Fruit fly (Drosophila melanogaster) whole organism, embryonic: Measurements from ENCODE around the gene CG5290.

Source experiments
- Abd-B ChIP-seq: fragments of 200-800 bp; sonication (Bioruptor generic); optimal IDR thresholded peaks from 2 replicates; lab custom pipeline; 2018; ENCODE audit warnings: missing biosample characterization, mild to moderate bottlenecking, missing genetic modification characterization, moderate library complexity
- B-H2 ChIP-seq: fragments of 200-800 bp; sonication (Bioruptor generic); optimal IDR thresholded peaks from 2 replicates; lab custom pipeline; 2018; ENCODE audit warnings: missing biosample characterization, mild to moderate bottlenecking, missing genetic modification characterization
- CG10543 ChIP-seq: fragments of 200-800 bp; sonication (Bioruptor generic); optimal IDR thresholded peaks from 3 replicates; lab custom pipeline; 2017; ENCODE audit warnings: missing biosample characterization, mild to moderate bottlenecking, missing genetic modification characterization, moderate library complexity
- CG12769 ChIP-seq: fragments of 200-800 bp; sonication (Bioruptor generic); optimal IDR thresholded peaks from 2 replicates; lab custom pipeline; 2019; ENCODE audit warnings: missing biosample characterization, mild to moderate bottlenecking, missing genetic modification characterization, moderate library complexity
- CG13894 ChIP-seq: fragments of 200-800 bp; sonication (Bioruptor generic); optimal IDR thresholded peaks from 3 replicates; lab custom pipeline; 2018; ENCODE audit warnings: missing biosample characterization, mild to moderate bottlenecking, missing genetic modification characterization, moderate library complexity
- CG15269 ChIP-seq: fragments of 200-800 bp; sonication (Bioruptor generic); optimal IDR thresholded peaks from 2 replicates; lab custom pipeline; 2018; ENCODE audit warnings: missing biosample characterization, mild to moderate bottlenecking, missing genetic modification characterization, moderate library complexity
- CG2199 ChIP-seq: fragments of 200-800 bp; sonication (Bioruptor generic); IDR thresholded peaks from 3 replicates; pipeline ENCODE4 v1.3.6; 2022; ENCODE audit warnings: missing biosample characterization, missing genetic modification characterization
- CG2875 ChIP-seq: fragments of 200-800 bp; sonication (Bioruptor generic); optimal IDR thresholded peaks from 2 replicates; lab custom pipeline; 2017; ENCODE audit warnings: missing biosample characterization, mild to moderate bottlenecking, missing genetic modification characterization, missing genetic modification reagents
- CG4617 ChIP-seq: fragments of 200-800 bp; sonication (Bioruptor generic); optimal IDR thresholded peaks from 3 replicates; lab custom pipeline; 2016; ENCODE audit warnings: missing biosample characterization, missing genetic modification characterization, borderline replicate concordance
- CG4854 ChIP-seq: fragments of 200-800 bp; sonication (Bioruptor generic); optimal IDR thresholded peaks from 2 replicates; lab custom pipeline; 2016; ENCODE audit warnings: missing biosample characterization, missing genetic modification characterization, inconsistent platforms
- CG5245 ChIP-seq: fragments of 200-800 bp; sonication (Bioruptor generic); optimal IDR thresholded peaks from 3 replicates; lab custom pipeline; 2016; ENCODE audit warnings: missing biosample characterization, missing genetic modification characterization
- CG6175 ChIP-seq: fragments of 200-800 bp; sonication (Bioruptor generic); IDR thresholded peaks from 3 replicates; pipeline ENCODE4 v1.3.6; 2022; ENCODE audit warnings: missing biosample characterization, missing genetic modification characterization
- CG9609 ChIP-seq: fragments of 200-800 bp; sonication (Bioruptor generic); optimal IDR thresholded peaks from 3 replicates; lab custom pipeline; 2016; ENCODE audit warnings: missing biosample characterization, missing genetic modification characterization
- Deaf1 ChIP-seq: fragments of 200-800 bp; optimal IDR thresholded peaks from 3 replicates; lab custom pipeline; 2019; ENCODE audit warnings: missing biosample characterization, mild to moderate bottlenecking, missing genetic modification characterization, moderate library complexity
- Dp ChIP-seq: fragments of 200-800 bp; sonication (Bioruptor generic); optimal IDR thresholded peaks from 2 replicates; lab custom pipeline; 2018; ENCODE audit warnings: missing biosample characterization, mild to moderate bottlenecking, missing genetic modification characterization, moderate library complexity
- Eip74EF ChIP-seq, 2 experiments: fragments of 200-800 bp in 1 of 2; fragments of >200 bp in 1 of 2; sonication (Bioruptor generic) in 1 of 2; optimal IDR thresholded peaks; 2 replicates each; lab custom pipeline; 2017 to 2019; ENCODE audit warnings: missing biosample characterization in 2 of 2, missing genetic modification characterization in 2 of 2, mild to moderate bottlenecking in 1 of 2, moderate library complexity in 1 of 2
- NFAT ChIP-seq: fragments of 200-800 bp; sonication (Bioruptor generic); IDR thresholded peaks from 2 replicates; pipeline ENCODE4 v1.3.6; 2022; ENCODE audit warnings: missing biosample characterization, missing genetic modification characterization
- NK7.1 ChIP-seq: fragments of 200-800 bp; sonication (Bioruptor generic); optimal IDR thresholded peaks from 3 replicates; lab custom pipeline; 2016; ENCODE audit warnings: missing biosample characterization, missing genetic modification characterization
- Poxn ChIP-seq: fragments of 200-800 bp; sonication (Bioruptor generic); IDR thresholded peaks from 2 replicates; pipeline ENCODE4 v1.3.6; 2022; ENCODE audit warnings: missing biosample characterization, missing genetic modification characterization
- Ptx1 ChIP-seq: fragments of 200-800 bp; sonication (Bioruptor generic); IDR thresholded peaks from 2 replicates; pipeline ENCODE4 v1.3.6; 2022; ENCODE audit warnings: missing biosample characterization, missing genetic modification characterization
- Sox100B ChIP-seq: fragments of 200-800 bp; sonication (Bioruptor generic); optimal IDR thresholded peaks from 3 replicates; lab custom pipeline; 2018; ENCODE audit warnings: missing biosample characterization, mild to moderate bottlenecking, missing genetic modification characterization
- Taf1 ChIP-seq: fragments of 200-800 bp; sonication (Bioruptor generic); IDR thresholded peaks from 2 replicates; pipeline ENCODE4 v1.3.6; 2022; ENCODE audit warnings: missing biosample characterization, missing genetic modification characterization
- Xbp1 ChIP-seq: fragments of 200-800 bp; sonication (Bioruptor generic); optimal IDR thresholded peaks from 3 replicates; lab custom pipeline; 2016; ENCODE audit warnings: missing biosample characterization, mild to moderate bottlenecking, missing genetic modification characterization
- abd-A ChIP-seq: fragments of 200-800 bp; sonication (Bioruptor generic); optimal IDR thresholded peaks from 3 replicates; lab custom pipeline; 2019; ENCODE audit warnings: missing biosample characterization, mild to moderate bottlenecking, missing genetic modification characterization, moderate library complexity
- amos ChIP-seq: fragments of 200-800 bp; sonication (Bioruptor generic); IDR thresholded peaks from 2 replicates; pipeline ENCODE4 v1.3.6; 2022; ENCODE audit warnings: missing biosample characterization, missing genetic modification characterization; ENCODE audit not compliant: partially characterized antibody
- chinmo ChIP-seq: fragments of 200-800 bp; sonication (Bioruptor generic); IDR thresholded peaks from 4 replicates; pipeline ENCODE4 v1.3.6; 2022; ENCODE audit warnings: missing biosample characterization, missing genetic modification characterization; ENCODE audit not compliant: partially characterized antibody
- croc ChIP-seq: fragments of 200-800 bp; sonication (Bioruptor generic); conservative IDR thresholded peaks from 3 replicates; pipeline ENCODE4 v1.3.6; 2022; ENCODE audit warnings: missing biosample characterization, missing genetic modification characterization
- crol ChIP-seq: fragments of 200-800 bp; sonication (Bioruptor generic); IDR thresholded peaks from 2 replicates; pipeline ENCODE4 v1.3.6; 2022; ENCODE audit warnings: missing biosample characterization, missing genetic modification characterization
- cwo ChIP-seq: fragments of 200-800 bp; sonication (Bioruptor generic); optimal IDR thresholded peaks from 3 replicates; lab custom pipeline; 2017; ENCODE audit warnings: missing biosample characterization, missing genetic modification characterization, mild to moderate bottlenecking, moderate library complexity, missing genetic modification reagents
- esg ChIP-seq: fragments of 200-800 bp; sonication (Bioruptor generic); conservative IDR thresholded peaks from 2 replicates; pipeline ENCODE4 v1.3.6; 2022; ENCODE audit warnings: missing biosample characterization, missing genetic modification characterization
- fru ChIP-seq: fragments of >200 bp; optimal IDR thresholded peaks from 2 replicates; lab custom pipeline; 2017
- ftz-f1 ChIP-seq: fragments of 200-800 bp; sonication (Bioruptor generic); optimal IDR thresholded peaks from 2 replicates; lab custom pipeline; 2016; ENCODE audit warnings: missing biosample characterization, missing genetic modification characterization
- grn ChIP-seq: fragments of 200-800 bp; sonication (Bioruptor generic); optimal IDR thresholded peaks from 3 replicates; lab custom pipeline; 2017; ENCODE audit warnings: missing biosample characterization, missing genetic modification characterization
- insv ChIP-seq, 2 experiments: fragments of 200-800 bp; sonication (Bioruptor generic); optimal IDR thresholded peaks; 3 replicates each; lab custom pipeline; 2016 to 2018; ENCODE audit warnings: missing biosample characterization in 2 of 2, missing genetic modification characterization in 2 of 2
- kni ChIP-seq: fragments of 200-800 bp; sonication (Bioruptor generic); optimal IDR thresholded peaks from 3 replicates; lab custom pipeline; 2017; ENCODE audit warnings: mild to moderate bottlenecking, missing biosample characterization, missing genetic modification reagents, missing genetic modification characterization
- knrl ChIP-seq: fragments of 200-800 bp; sonication (Bioruptor generic); IDR thresholded peaks from 3 replicates; pipeline ENCODE4 v1.3.6; 2022; ENCODE audit warnings: missing biosample characterization, missing genetic modification characterization; ENCODE audit not compliant: partially characterized antibody
- lab ChIP-seq: fragments of 200-800 bp; sonication (Bioruptor generic); optimal IDR thresholded peaks from 3 replicates; lab custom pipeline; 2017; ENCODE audit warnings: missing biosample characterization, missing genetic modification characterization, mild to moderate bottlenecking, moderate library complexity, missing genetic modification reagents
- lmd ChIP-seq: fragments of 200-800 bp; sonication (Bioruptor generic); IDR thresholded peaks from 2 replicates; pipeline ENCODE4 v1.3.6; 2022; ENCODE audit warnings: missing biosample characterization, missing genetic modification characterization
- lov ChIP-seq, 2 experiments: fragments of 200-800 bp in 1 of 2; fragments of >200 bp in 1 of 2; sonication (Bioruptor generic) in 1 of 2; IDR thresholded peaks in 1 of 2; optimal IDR thresholded peaks in 1 of 2; 2 replicates in 1 of 2; 3 replicates in 1 of 2; pipeline versions ENCODE4 v1.3.6 to Lab custom; 2017 to 2022; ENCODE audit warnings: missing biosample characterization in 1 of 2, missing genetic modification characterization in 1 of 2
- odd ChIP-seq: fragments of 200-800 bp; sonication (Bioruptor generic); optimal IDR thresholded peaks from 2 replicates; lab custom pipeline; 2017; ENCODE audit warnings: missing biosample characterization, mild to moderate bottlenecking, missing genetic modification characterization
- rib ChIP-seq: fragments of 200-800 bp; sonication (Bioruptor generic); IDR thresholded peaks from 2 replicates; pipeline ENCODE4 v1.3.6; 2022; ENCODE audit warnings: missing biosample characterization, missing genetic modification characterization
- sd ChIP-seq: fragments of 200-800 bp; sonication (Bioruptor generic); optimal IDR thresholded peaks from 3 replicates; lab custom pipeline; 2018; ENCODE audit warnings: missing biosample characterization, mild to moderate bottlenecking, missing genetic modification characterization, moderate library complexity
- sens ChIP-seq: fragments of 200-800 bp; sonication (Bioruptor generic); peaks from one replicate; lab custom pipeline; 2016; ENCODE audit warnings: missing biosample characterization, missing genetic modification characterization
- tll ChIP-seq, 2 experiments: fragments of 200-800 bp in 1 of 2; fragments of >200 bp in 1 of 2; sonication (Bioruptor generic) in 1 of 2; optimal IDR thresholded peaks; 2 replicates each; lab custom pipeline; 2017 to 2019; ENCODE audit warnings: missing biosample characterization in 2 of 2, missing genetic modification characterization in 2 of 2, mild to moderate bottlenecking in 1 of 2, moderate library complexity in 1 of 2
- toy ChIP-seq: fragments of 200-800 bp; sonication (Bioruptor generic); IDR thresholded peaks from 2 replicates; pipeline ENCODE4 v1.3.6; 2022; ENCODE audit warnings: missing biosample characterization, missing genetic modification characterization

Gene CG5290

DNA sequence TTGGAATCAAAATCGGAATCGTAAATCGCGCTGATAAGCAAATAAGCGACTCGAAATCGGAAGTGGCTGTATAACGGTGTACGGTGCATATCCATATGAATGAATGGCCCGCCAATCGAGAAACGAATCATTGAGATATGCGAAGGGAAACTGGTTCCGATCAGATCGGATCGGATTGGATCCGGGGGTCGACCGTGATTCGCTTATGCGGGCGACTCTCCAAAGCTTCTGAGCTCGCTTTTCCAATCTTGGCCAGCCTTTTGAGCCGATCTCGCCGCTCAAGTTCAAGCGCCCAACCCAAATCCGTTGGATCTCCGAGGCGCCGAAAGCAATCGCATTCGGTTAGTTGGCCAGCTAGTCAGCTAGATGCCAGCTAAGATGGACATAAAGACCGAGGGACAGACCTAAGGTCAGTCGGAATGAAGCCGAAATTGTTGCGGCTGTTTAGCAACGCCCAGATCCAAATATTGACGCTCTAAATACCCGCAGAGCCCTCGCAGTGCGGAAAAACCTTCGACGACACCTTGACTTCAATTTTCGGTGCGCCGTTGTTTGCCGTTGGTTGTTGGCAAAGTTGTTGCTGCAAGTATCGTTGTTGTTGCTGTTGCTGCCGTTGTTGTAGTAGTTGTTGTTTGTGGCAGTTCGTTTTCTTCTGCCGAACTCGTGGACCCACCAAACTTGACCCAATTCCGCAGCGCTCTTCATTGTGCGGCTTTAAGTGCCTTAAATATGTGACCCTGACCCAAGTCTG lies 11.8 kb upstream of the CG5290 start (continued):
- TF ChIP-seq CG4854 (GFP tag; lab: Kevin White, UChicago) (no peak), CG9609 (no peak), NFAT (no peak), Sox100B (no peak), CG13894 (tag; lab: Kevin White, UChicago) (no peak), lab (GFP tag; lab: Kevin White, UChicago) (peak; percentile 27), Eip74EF (GFP tag; optimal IDR thresholded peaks at IDR 0.05; lab: Kevin White, UChicago) (peak in 1 of 2 experiments; percentile 50), crol (GFP tag; lab: Robert Waterston, UW) (no peak), Deaf1 (peak; percentile 52), chinmo (GFP tag; lab: Robert Waterston, UW) (peak; percentile 81; the same call in 2 of the 4 replicates), esg (GFP tag; lab: Robert Waterston, UW) (no peak), CG12769 (tag; lab: Kevin White, UChicago) (peak; percentile 31), ftz-f1 (GFP tag; lab: Kevin White, UChicago) (peak; percentile 71), abd-A (tag; lab: Kevin White, UChicago) (no peak), CG2199 (no peak), kni (GFP tag; lab: Kevin White, UChicago) (no peak), toy (GFP tag; lab: Robert Waterston, UW) (no peak), odd (no peak), Poxn (no peak)

DNA sequence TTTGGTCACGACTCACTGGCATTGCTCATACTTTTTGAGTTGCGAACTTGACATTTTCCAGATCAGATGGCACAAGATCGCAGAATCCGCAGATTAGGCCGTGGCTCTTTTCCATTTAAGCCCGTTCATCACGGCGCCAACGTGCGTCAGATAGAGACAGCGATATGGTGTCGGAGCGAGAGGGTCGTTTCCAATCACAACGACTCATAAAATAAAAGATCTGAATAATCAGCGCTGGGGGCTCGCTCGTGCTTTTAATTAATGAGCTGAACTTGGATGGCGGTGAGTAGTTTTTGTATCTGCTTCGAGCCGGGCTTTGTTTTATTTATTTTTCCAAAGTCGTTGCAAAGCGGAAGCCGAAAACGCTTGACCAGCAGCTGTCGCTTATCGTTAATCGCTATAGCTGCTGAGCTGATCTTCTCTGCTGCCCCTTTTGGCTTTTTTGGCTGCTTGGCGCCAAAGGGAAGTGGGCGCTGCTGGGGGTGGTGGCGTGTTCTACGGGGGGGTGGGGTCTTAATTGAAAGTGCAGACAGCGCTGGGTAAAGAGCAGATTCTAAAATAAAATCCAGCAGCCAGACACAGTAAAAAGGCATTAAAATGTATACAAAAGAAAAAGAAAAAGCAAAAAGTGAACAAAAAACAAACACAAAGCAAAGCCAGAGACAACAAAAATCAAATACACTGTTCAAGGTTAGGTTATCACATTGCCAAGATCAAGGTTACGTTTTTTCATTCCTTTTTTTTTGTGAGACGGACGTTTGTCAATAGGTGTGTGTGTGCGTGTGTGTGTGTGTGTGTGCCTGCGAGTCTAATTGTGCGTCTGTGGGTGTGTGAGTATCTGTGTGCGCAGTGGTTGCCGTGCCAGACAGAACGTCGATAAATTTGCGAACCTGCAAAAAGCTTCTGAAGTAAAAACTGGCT lies 10.1 kb upstream of the CG5290 start:
- TF ChIP-seq sens (GFP tag; lab: Kevin White, UChicago) (no peak), CG10543 (GFP tag; lab: Kevin White, UChicago) (peak; percentile 42), grn (GFP tag; lab: Kevin White, UChicago) (peak; percentile 11), amos (GFP tag; lab: Robert Waterston, UW) (no peak), sd (peak; percentile 14), B-H2 (GFP tag; lab: Kevin White, UChicago) (peak; percentile 11), CG5245 (no peak), ftz-f1 (GFP tag; lab: Kevin White, UChicago) (peak; percentile 83), fru (lab: Kevin White, UChicago) (no peak), knrl (no peak), lov (optimal IDR thresholded peaks at IDR 0.05; lab: Kevin White, UChicago) (no peak), lov (GFP tag; IDR thresholded peaks at IDR 0.05; lab: Robert Waterston, UW) (no peak), rib (peak; percentile 65; the same call in 1 of the 2 replicates), cwo (peak; percentile 69), Abd-B (peak; percentile 26), CG6175 (GFP tag; lab: Robert Waterston, UW) (0 out of 3 replicates have a peak, but pooled peaks have one; percentile 22), CG15269 (tag; lab: Kevin White, UChicago) (peak; percentile 24), Taf1 (no peak), tll (GFP tag; optimal IDR thresholded peaks at IDR 0.05; lab: Kevin White, UChicago) (no peak), Deaf1 (no peak), CG2875 (no peak), Ptx1 (GFP tag; lab: Robert Waterston, UW) (no peak), CG4617 (GFP tag; lab: Kevin White, UChicago) (no peak), Xbp1 (GFP tag; lab: Kevin White, UChicago) (no peak), NK7.1 (GFP tag; lab: Kevin White, UChicago) (no peak), lmd (GFP tag; lab: Robert Waterston, UW) (no peak), insv (GFP tag; optimal IDR thresholded peaks at IDR 0.05; lab: Kevin White, UChicago) (no peak), Dp (GFP tag; lab: Kevin White, UChicago) (no peak), croc (GFP tag; lab: Robert Waterston, UW) (no peak)
